Worm (Caenorhabditis elegans): ENCODE results near the gene R13H4.5.

R13H4.5 gene

ce11 chrV:11885939-11886338 lies 25.5 kb downstream of the R13H4.5 start (continued):
- TF ChIP-seq him-1 (tag; optimal IDR thresholded peaks at IDR 0.05) (no peak), unc-130 (GFP tag; optimal IDR thresholded peaks at IDR 0.05) (no peak), F52B5.7 (tag; optimal IDR thresholded peaks at IDR 0.05) (no peak), F39B2.1 (GFP tag; IDR thresholded peaks at IDR 0.05) (no peak), sea-2 (GFP tag; IDR thresholded peaks at IDR 0.05) (no peak), ceh-27 (GFP tag; optimal IDR thresholded peaks at IDR 0.05) (no peak), madf-6 (GFP tag; IDR thresholded peaks at IDR 0.05) (no peak), mxl-1 (tag; optimal IDR thresholded peaks at IDR 0.05) (no peak), let-526 (GFP tag; IDR thresholded peaks at IDR 0.05) (peak; percentile 30; the same call in 1 of the 2 replicates), chd-7 (tag; optimal IDR thresholded peaks at IDR 0.05) (peak; percentile 49), rpc-1 (optimal IDR thresholded peaks at IDR 0.05) (no peak), rpc-1 (tag; optimal IDR thresholded peaks at IDR 0.05) (no peak), ztf-6 (GFP tag; IDR thresholded peaks at IDR 0.05) (no peak), xnd-1 (tag; optimal IDR thresholded peaks at IDR 0.05) (no peak), nfya-2 (GFP tag; IDR thresholded peaks at IDR 0.05) (no peak), fkh-3 (tag; optimal IDR thresholded peaks at IDR 0.05) (no peak), gei-17 (GFP tag; optimal IDR thresholded peaks at IDR 0.05) (no peak), snpc-1.3 (tag; optimal IDR thresholded peaks at IDR 0.05; ENCODE audit: insufficient read depth) (no peak), nhr-90 (tag; optimal IDR thresholded peaks at IDR 0.05) (no peak), hmg-20 (GFP tag; IDR thresholded peaks at IDR 0.05) (no peak), efl-1 (GFP tag; optimal IDR thresholded peaks at IDR 0.05) (no peak), hlh-26 (GFP tag; conservative IDR thresholded peaks at IDR 0.05) (no peak), mes-4 (tag; optimal IDR thresholded peaks at IDR 0.05) (no peak), let-607 (tag; optimal IDR thresholded peaks at IDR 0.05) (peak in 1 of 2 experiments; percentile 45), athp-1 (tag; optimal IDR thresholded peaks at IDR 0.05) (no peak), aptf-3 (GFP tag; IDR thresholded peaks at IDR 0.05) (no peak), mcd-1 (GFP tag; IDR thresholded peaks at IDR 0.05) (no peak), madf-8 (GFP tag; conservative IDR thresholded peaks at IDR 0.05) (no peak), ztf-18 (tag; optimal IDR thresholded peaks at IDR 0.05) (no peak), rec-8 (tag; optimal IDR thresholded peaks at IDR 0.05) (no peak), lin-35 (GFP tag; optimal IDR thresholded peaks at IDR 0.05) (no peak), attf-6 (GFP tag; IDR thresholded peaks at IDR 0.05) (no peak), somi-1 (GFP tag; optimal IDR thresholded peaks at IDR 0.05) (peak; percentile 73), ztf-22 (GFP tag; optimal IDR thresholded peaks at IDR 0.05) (peak; percentile 51), attf-3 (GFP tag; conservative IDR thresholded peaks at IDR 0.05) (no peak), ztf-28 (GFP tag; IDR thresholded peaks at IDR 0.05) (no peak), die-1 (tag; optimal IDR thresholded peaks at IDR 0.05) (no peak), cebp-2 (GFP tag; IDR thresholded peaks at IDR 0.05) (no peak), B0336.3 (GFP tag; IDR thresholded peaks at IDR 0.05) (peak; percentile 43; the same call in 1 of the 2 replicates), T26A5.8 (tag; optimal IDR thresholded peaks at IDR 0.05) (no peak), dpl-1 (GFP tag; optimal IDR thresholded peaks at IDR 0.05) (no peak), F22D6.2 (tag; optimal IDR thresholded peaks at IDR 0.05) (no peak), hrde-1 (tag; optimal IDR thresholded peaks at IDR 0.05; ENCODE audit: borderline replicate concordance) (no peak), lag-1 (GFP tag; IDR thresholded peaks at IDR 0.05) (no peak), hsf-1 (GFP tag; IDR thresholded peaks at IDR 0.05) (no peak), B0035.1 (tag; optimal IDR thresholded peaks at IDR 0.05) (no peak), nhr-120 (GFP tag; IDR thresholded peaks at IDR 0.05) (no peak), rcor-1 (GFP tag; IDR thresholded peaks at IDR 0.05) (no peak), atf-7 (tag; optimal IDR thresholded peaks at IDR 0.05) (no peak), zim-3 (tag; optimal IDR thresholded peaks at IDR 0.05) (no peak)
